Fruit fly (Drosophila melanogaster): ENCODE measurements around the gene Drsl1.

The Drsl1 gene

DNA sequence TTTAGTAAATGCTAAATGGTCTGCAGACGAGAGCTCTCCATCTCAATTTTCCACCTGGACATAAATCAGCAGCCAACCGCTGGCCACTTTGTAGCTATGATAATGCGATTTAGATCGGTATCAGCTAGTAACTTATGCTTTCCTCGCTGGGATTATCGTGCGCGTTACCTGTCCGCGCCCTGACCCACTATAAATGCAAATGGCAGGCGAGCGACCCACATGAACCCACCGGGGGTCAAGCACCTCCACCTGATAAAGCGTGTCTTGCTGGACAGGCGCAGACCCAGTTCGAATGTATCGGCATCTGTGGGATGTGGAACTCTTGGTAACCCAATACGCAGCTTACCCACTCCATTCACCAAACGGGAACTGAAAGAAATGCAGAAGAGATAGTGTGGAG lies 17.7 kb upstream of the Drsl1 start:
- TF ChIP-seq insv (optimal IDR thresholded peaks at IDR 0.05) (no peak), ttk (optimal IDR thresholded peaks at IDR 0.05) (no peak), Myc (optimal IDR thresholded peaks at IDR 0.05) (no peak), Sin3A (optimal IDR thresholded peaks at IDR 0.05) (no peak), psq (optimal IDR thresholded peaks at IDR 0.05) (no peak), h (optimal IDR thresholded peaks at IDR 0.05) (no peak)

DNA sequence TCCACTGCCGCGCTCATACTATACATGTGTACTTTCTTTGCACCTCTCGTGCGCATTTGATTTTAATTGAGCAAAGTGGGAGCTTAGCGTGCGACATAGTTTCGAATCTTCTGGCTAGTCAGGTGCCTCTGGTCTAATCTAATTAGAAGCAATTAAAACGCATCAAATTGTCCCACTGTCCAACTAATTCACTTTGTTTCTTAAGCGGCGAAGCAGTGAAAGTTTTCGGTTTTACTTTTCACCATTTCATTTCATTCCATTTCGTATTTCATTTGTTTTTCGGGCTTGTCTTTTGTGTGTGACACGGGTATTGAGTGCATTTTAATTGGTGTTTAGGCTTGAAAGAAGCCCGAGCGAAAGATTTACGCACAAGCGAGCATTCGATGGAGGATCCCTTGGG lies 16.9 kb upstream of the Drsl1 start:
- TF ChIP-seq ttk (optimal IDR thresholded peaks at IDR 0.05) (no peak), Sin3A (optimal IDR thresholded peaks at IDR 0.05) (no peak), insv (optimal IDR thresholded peaks at IDR 0.05) (no peak), psq (optimal IDR thresholded peaks at IDR 0.05) (no peak), Myc (optimal IDR thresholded peaks at IDR 0.05) (no peak), h (optimal IDR thresholded peaks at IDR 0.05) (no peak)

DNA sequence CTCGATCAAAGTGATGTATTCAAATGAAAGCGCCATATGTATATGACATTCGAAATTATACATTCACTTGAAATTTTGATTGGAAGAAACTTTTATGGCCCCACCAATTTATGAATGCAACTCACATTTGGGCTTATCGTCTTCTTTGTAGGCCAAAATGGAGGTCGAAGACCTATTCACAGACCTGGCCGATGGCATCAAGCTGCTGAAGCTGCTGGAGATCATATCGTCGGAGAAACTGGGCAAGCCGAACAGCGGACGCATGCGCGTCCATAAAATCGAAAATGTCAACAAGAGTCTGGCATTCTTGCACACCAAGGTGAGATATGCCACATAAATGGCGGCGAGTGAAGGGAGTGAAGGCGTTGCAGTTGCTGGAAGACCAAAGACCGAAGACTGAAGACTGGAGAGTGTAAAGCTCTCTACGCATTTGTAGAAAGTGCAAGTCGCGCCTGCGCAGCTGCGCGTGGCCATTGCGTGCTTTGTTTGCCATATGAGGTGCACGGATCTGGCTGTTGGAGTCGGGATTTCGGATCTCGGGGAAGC lies 16.3 kb upstream of the Drsl1 start:
- no peak for TF ChIP-seq ttk (optimal IDR thresholded peaks at IDR 0.05)
- TF ChIP-seq Sin3A (optimal IDR thresholded peaks at IDR 0.05): no peak
- TF ChIP-seq h (optimal IDR thresholded peaks at IDR 0.05): no peak
- no peak for TF ChIP-seq insv (optimal IDR thresholded peaks at IDR 0.05)
- TF ChIP-seq Myc (optimal IDR thresholded peaks at IDR 0.05): no peak
- no peak for TF ChIP-seq psq (optimal IDR thresholded peaks at IDR 0.05)

dm6 chr3L:3350572-3351343 lies 15.2 kb upstream of the Drsl1 start:
- TF ChIP-seq Sin3A (optimal IDR thresholded peaks at IDR 0.05): no peak
- no peak for TF ChIP-seq insv (optimal IDR thresholded peaks at IDR 0.05)
- TF ChIP-seq ttk (optimal IDR thresholded peaks at IDR 0.05): no peak
- no peak for TF ChIP-seq psq (optimal IDR thresholded peaks at IDR 0.05)
- no peak for TF ChIP-seq h (optimal IDR thresholded peaks at IDR 0.05)
- no peak for TF ChIP-seq Myc (optimal IDR thresholded peaks at IDR 0.05)

dm6 chr3L:3349825-3350123 lies 14.2 kb upstream of the Drsl1 start:
- TF ChIP-seq ttk (optimal IDR thresholded peaks at IDR 0.05) (no peak), h (optimal IDR thresholded peaks at IDR 0.05) (no peak), insv (optimal IDR thresholded peaks at IDR 0.05) (no peak), Myc (optimal IDR thresholded peaks at IDR 0.05) (no peak), psq (optimal IDR thresholded peaks at IDR 0.05) (no peak), Sin3A (optimal IDR thresholded peaks at IDR 0.05) (no peak)

dm6 chr3L:3348956-3349824 lies 13.6 kb upstream of the Drsl1 start:
- TF ChIP-seq psq (optimal IDR thresholded peaks at IDR 0.05) (no peak), ttk (optimal IDR thresholded peaks at IDR 0.05) (no peak), Myc (optimal IDR thresholded peaks at IDR 0.05) (no peak), Sin3A (optimal IDR thresholded peaks at IDR 0.05) (no peak), insv (optimal IDR thresholded peaks at IDR 0.05) (no peak), h (optimal IDR thresholded peaks at IDR 0.05) (no peak)

DNA sequence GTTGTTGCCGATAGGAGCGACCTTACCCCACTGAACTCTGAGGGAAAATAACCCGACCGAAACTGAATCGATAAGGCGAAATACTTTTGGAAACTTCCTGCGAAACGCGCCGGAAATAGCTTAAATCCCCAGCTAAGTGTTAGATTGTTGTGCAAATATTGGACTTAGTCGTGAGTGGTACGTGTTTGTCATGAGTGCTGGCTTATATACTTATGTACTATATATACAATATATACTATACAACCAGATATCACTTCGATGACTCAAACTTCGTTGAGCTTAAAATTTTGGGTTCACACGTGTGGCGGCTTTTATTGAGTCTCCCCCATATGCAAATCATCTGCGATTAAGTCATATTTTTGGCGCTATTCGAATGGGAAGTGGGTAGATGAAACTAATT lies 10.7 kb upstream of the Drsl1 start:
- TF ChIP-seq h (optimal IDR thresholded peaks at IDR 0.05) (no peak), psq (optimal IDR thresholded peaks at IDR 0.05) (no peak), Myc (optimal IDR thresholded peaks at IDR 0.05) (no peak), ttk (optimal IDR thresholded peaks at IDR 0.05) (no peak), insv (optimal IDR thresholded peaks at IDR 0.05) (no peak), Sin3A (optimal IDR thresholded peaks at IDR 0.05) (no peak)

DNA sequence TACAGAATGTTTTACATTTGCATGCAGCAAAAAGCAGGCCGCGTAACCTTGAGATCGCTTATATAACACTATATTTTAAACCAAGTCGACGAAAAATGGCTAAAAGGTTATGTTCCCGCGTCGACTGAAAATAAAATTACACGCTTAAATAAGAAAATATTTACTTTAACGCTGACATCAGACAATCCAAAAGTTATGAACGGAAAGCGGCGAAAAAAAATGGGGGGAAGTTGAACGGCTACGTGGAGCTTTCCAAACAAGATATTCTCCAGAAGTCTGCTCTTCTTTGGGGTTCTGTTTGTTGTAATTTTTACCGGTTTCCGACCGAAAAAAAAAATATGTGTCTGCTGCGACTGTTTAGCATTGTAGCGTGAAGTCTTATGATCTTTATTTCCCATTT lies 8.9 kb upstream of the Drsl1 start:
- TF ChIP-seq ttk (optimal IDR thresholded peaks at IDR 0.05) (no peak), h (optimal IDR thresholded peaks at IDR 0.05) (no peak)

DNA sequence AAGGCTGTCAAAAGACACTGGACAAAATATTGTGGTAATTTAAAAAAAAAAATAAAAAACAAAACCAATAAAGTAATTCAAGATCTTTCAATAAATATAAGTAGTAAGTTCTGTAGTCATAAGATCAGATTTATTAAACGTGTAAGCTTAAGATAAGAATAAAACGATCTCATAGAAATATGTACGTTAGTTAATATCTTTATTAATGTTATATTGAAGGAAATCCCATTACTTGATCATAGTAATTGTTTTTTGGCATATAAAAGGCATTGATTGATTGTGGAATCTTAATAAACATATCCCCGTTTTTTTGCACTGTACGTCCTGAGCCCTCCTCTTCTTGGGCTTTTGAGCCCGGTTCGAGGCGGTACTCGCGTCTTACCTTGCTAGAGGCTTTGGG lies 7.7 kb upstream of the Drsl1 start:
- no peak for TF ChIP-seq h (optimal IDR thresholded peaks at IDR 0.05)

- TF ChIP-seq h (optimal IDR thresholded peaks at IDR 0.05) (no peak), Myc (optimal IDR thresholded peaks at IDR 0.05) (no peak), psq (optimal IDR thresholded peaks at IDR 0.05) (no peak), insv (optimal IDR thresholded peaks at IDR 0.05) (no peak), ttk (optimal IDR thresholded peaks at IDR 0.05) (no peak), Sin3A (optimal IDR thresholded peaks at IDR 0.05) (no peak)
Measured at dm6 chr3L:3342307-3342940, 6.8 kb upstream of the Drsl1 start.

DNA sequence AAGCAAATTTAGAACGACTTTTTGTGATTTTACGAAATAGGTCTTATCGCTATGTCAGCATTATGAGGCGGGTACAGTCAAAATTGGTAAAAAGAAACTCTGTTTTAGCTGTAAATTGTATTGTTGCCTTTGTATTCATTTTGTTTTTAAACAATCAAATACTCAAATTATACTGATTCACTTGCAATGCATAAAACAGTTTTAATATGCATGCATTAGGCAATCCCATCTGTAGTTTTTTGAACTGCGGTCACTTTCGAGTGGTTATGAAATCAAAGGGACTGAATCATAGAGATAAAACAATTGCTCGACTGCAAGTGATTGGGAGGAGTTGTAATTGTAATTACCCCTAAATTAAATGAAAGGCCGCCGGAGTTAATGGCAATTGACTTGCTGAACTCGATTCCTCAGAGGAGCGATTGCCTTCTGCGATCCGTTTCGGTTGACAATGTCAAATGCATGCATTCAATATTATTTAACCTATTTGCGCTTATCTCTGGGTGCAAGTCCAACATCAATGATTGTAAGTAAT lies 4.2 kb upstream of the Drsl1 start:
- TF ChIP-seq Myc (optimal IDR thresholded peaks at IDR 0.05) (no peak), psq (optimal IDR thresholded peaks at IDR 0.05) (no peak), ttk (optimal IDR thresholded peaks at IDR 0.05) (no peak), insv (optimal IDR thresholded peaks at IDR 0.05) (no peak), h (optimal IDR thresholded peaks at IDR 0.05) (no peak)
